Fruit fly (Drosophila melanogaster): ENCODE results near the gene loj.

The loj gene

DNA sequence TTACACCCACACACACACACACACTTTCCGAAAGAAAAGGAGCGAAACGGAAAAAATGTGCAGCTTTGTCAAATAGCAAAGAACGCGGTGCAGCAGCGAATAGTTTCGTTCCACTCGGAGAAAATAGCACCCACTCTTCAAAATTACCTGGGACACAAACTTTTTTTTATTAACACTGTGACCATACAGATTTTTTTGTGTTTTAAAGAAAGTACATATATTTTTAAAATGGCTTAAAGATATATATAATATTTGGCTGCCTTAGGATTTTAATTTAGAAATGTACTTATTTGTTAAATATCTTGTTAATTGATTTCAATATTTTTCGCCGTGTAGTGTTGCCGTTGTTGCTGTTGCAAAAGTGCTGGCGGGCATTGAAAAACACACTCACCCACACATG is 10.3 kb upstream of the loj start (continued):
- TF ChIP-seq CG3919 (GFP tag; optimal IDR thresholded peaks at IDR 0.05) (peak; percentile 14), ss (GFP tag; optimal IDR thresholded peaks at IDR 0.05) (no peak), CG6276 (GFP tag; optimal IDR thresholded peaks at IDR 0.05) (peak; percentile 19), Ets21C (GFP tag; optimal IDR thresholded peaks at IDR 0.05) (no peak), Sox102F (GFP tag; optimal IDR thresholded peaks at IDR 0.05) (no peak), Sox14 (GFP tag; optimal IDR thresholded peaks at IDR 0.05) (peak; percentile 7), spab (GFP tag; optimal IDR thresholded peaks at IDR 0.05) (no peak), dac (GFP tag; optimal IDR thresholded peaks at IDR 0.05) (no peak), Hr4 (GFP tag; optimal IDR thresholded peaks at IDR 0.05) (peak; percentile 68), net (GFP tag; optimal IDR thresholded peaks at IDR 0.05) (no peak), CG16779 (tag; optimal IDR thresholded peaks at IDR 0.05) (no peak), CG11902 (GFP tag; optimal IDR thresholded peaks at IDR 0.05) (no peak), eg (GFP tag; IDR thresholded peaks at IDR 0.05) (no peak; the same call in 2 of the 3 replicates), CG3032 (tag; optimal IDR thresholded peaks at IDR 0.05) (peak; percentile 26), fkh (GFP tag; optimal IDR thresholded peaks at IDR 0.05) (no peak), Eip78C (GFP tag) (peak; percentile 82), lz (GFP tag; optimal IDR thresholded peaks at IDR 0.05) (no peak), CG10631 (GFP tag; optimal IDR thresholded peaks at IDR 0.05) (peak; percentile 63), CG32006 (GFP tag; optimal IDR thresholded peaks at IDR 0.05) (peak; percentile 72), topi (GFP tag; optimal IDR thresholded peaks at IDR 0.05) (no peak), CG15336 (GFP tag; IDR thresholded peaks at IDR 0.05) (peak; percentile 75), Gug (GFP tag; IDR thresholded peaks at IDR 0.05) (peak; percentile 45), Eip93F (GFP tag; optimal IDR thresholded peaks at IDR 0.05) (no peak), salr (GFP tag; optimal IDR thresholded peaks at IDR 0.05) (peak in 1 of 2 experiments; percentile 46), CG7368 (GFP tag; optimal IDR thresholded peaks at IDR 0.05) (no peak)

DNA sequence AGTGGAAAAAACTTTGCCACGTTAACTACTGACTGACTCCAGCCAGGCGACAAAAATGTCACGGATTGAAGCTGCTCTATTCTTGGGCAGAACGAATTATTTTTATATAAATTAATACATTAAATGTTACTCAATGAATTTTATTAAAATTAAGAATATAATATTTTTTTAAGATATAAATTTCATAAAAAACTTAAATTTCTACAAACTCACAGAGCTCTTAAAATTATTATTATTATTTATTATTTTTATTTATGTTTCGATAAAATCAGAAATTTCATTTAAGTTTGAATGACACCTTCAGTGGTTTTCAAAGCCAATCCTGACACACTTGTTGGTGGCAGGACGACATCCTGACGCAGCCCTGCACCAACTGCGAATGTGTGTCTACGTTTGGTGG is 9.6 kb upstream of the loj start:
- peak; percentile 46 for TF ChIP-seq Hr4 (GFP tag; optimal IDR thresholded peaks at IDR 0.05)
- no peak for TF ChIP-seq dac (GFP tag; optimal IDR thresholded peaks at IDR 0.05)
- TF ChIP-seq CG31627 (GFP tag; optimal IDR thresholded peaks at IDR 0.05): no peak
- peak; percentile 73 for TF ChIP-seq CG8632 (GFP tag; optimal IDR thresholded peaks at IDR 0.05)
- no peak for TF ChIP-seq Hr38 (GFP tag; optimal IDR thresholded peaks at IDR 0.05)
- peak; percentile 48 for TF ChIP-seq esn (GFP tag; optimal IDR thresholded peaks at IDR 0.05)
- peak; percentile 7 for TF ChIP-seq Hr39 (GFP tag; optimal IDR thresholded peaks at IDR 0.05)
- peak; percentile 20 for TF ChIP-seq Met (GFP tag; optimal IDR thresholded peaks at IDR 0.05)
- peak; percentile 71 for TF ChIP-seq CG4318 (GFP tag; optimal IDR thresholded peaks at IDR 0.05)
- TF ChIP-seq CG34406 (GFP tag; optimal IDR thresholded peaks at IDR 0.05): peak; percentile 68
- peak; percentile 69 for TF ChIP-seq CG3032 (tag; optimal IDR thresholded peaks at IDR 0.05)
- no peak for TF ChIP-seq Ets21C (GFP tag; optimal IDR thresholded peaks at IDR 0.05)
- peak; percentile 77 for TF ChIP-seq CG15336 (GFP tag; IDR thresholded peaks at IDR 0.05)
- TF ChIP-seq CG8119 (GFP tag; IDR thresholded peaks at IDR 0.05): peak; percentile 88
- peak; percentile 63 for TF ChIP-seq dsx (GFP tag; optimal IDR thresholded peaks at IDR 0.05; ENCODE audit: poor library complexity, severe bottlenecking)
- TF ChIP-seq CG6792 (GFP tag; optimal IDR thresholded peaks at IDR 0.05): peak; percentile 55
- peak; percentile 66 to 81 for TF ChIP-seq ss (GFP tag; optimal IDR thresholded peaks at IDR 0.05)
- TF ChIP-seq eg (GFP tag; IDR thresholded peaks at IDR 0.05): peak; percentile 62; the same call in 1 of the 3 replicates
- TF ChIP-seq vri (GFP tag; optimal IDR thresholded peaks at IDR 0.05): peak; percentile 1
- TF ChIP-seq spab (GFP tag; optimal IDR thresholded peaks at IDR 0.05): peak; percentile 46
- peak; percentile 33 for TF ChIP-seq fd59A (GFP tag; optimal IDR thresholded peaks at IDR 0.05)
- peak; percentile 41 for TF ChIP-seq CG3919 (GFP tag; optimal IDR thresholded peaks at IDR 0.05)
- TF ChIP-seq Sox102F (GFP tag; optimal IDR thresholded peaks at IDR 0.05): peak; percentile 26
- TF ChIP-seq OdsH (GFP tag; optimal IDR thresholded peaks at IDR 0.05): peak; percentile 72
- TF ChIP-seq salr (GFP tag; optimal IDR thresholded peaks at IDR 0.05): peak in 1 of 2 experiments; percentile 73
- TF ChIP-seq CG10669 (GFP tag; optimal IDR thresholded peaks at IDR 0.05): peak; percentile 5
- no peak for TF ChIP-seq Eip75B (GFP tag; optimal IDR thresholded peaks at IDR 0.05)
- peak; percentile 16 for TF ChIP-seq CG11762 (GFP tag; optimal IDR thresholded peaks at IDR 0.05; ENCODE audit: insufficient read depth)
- peak; percentile 69 for TF ChIP-seq acj6 (GFP tag; optimal IDR thresholded peaks at IDR 0.05)
- TF ChIP-seq net (GFP tag; optimal IDR thresholded peaks at IDR 0.05): peak; percentile 68
- no peak for TF ChIP-seq topi (GFP tag; optimal IDR thresholded peaks at IDR 0.05)
- peak; percentile 90 for TF ChIP-seq Eip78C (GFP tag)
- TF ChIP-seq CG11294 (GFP tag; IDR thresholded peaks at IDR 0.05): no peak
- TF ChIP-seq CG6276 (GFP tag; optimal IDR thresholded peaks at IDR 0.05): peak; percentile 45
- TF ChIP-seq CG16779 (tag; optimal IDR thresholded peaks at IDR 0.05): peak; percentile 6
- no peak for TF ChIP-seq CG6854 (GFP tag; optimal IDR thresholded peaks at IDR 0.05)
- 0 out of 3 replicates have a peak, but pooled peaks have one; percentile 5 for TF ChIP-seq CG6163 (GFP tag; IDR thresholded peaks at IDR 0.05)
- no peak for TF ChIP-seq fd85E (GFP tag; optimal IDR thresholded peaks at IDR 0.05)
- peak; percentile 22 for TF ChIP-seq Sox15 (GFP tag; optimal IDR thresholded peaks at IDR 0.05)
